Worm (Caenorhabditis elegans): ENCODE results near the gene nhr-198.

nhr-198 gene

ce11 chrV:15712385-15712784, 18.6 kb downstream of the nhr-198 start:
- TF ChIP-seq ceh-45 (GFP tag; IDR thresholded peaks at IDR 0.05) (no peak), T23F11.4 (GFP tag; optimal IDR thresholded peaks at IDR 0.05) (no peak), hlh-15 (tag; optimal IDR thresholded peaks at IDR 0.05) (no peak), dmd-4 (tag; optimal IDR thresholded peaks at IDR 0.05; ENCODE audit: borderline replicate concordance) (no peak), hlh-13 (GFP tag; optimal IDR thresholded peaks at IDR 0.05) (no peak), ztf-16 (tag; optimal IDR thresholded peaks at IDR 0.05) (no peak), pros-1 (tag; optimal IDR thresholded peaks at IDR 0.05) (no peak), rnt-1 (tag; optimal IDR thresholded peaks at IDR 0.05) (no peak), lim-6 (tag; optimal IDR thresholded peaks at IDR 0.05) (no peak), tbx-7 (tag; optimal IDR thresholded peaks at IDR 0.05) (no peak), sox-2 (GFP tag; IDR thresholded peaks at IDR 0.05) (no peak), hlh-6 (tag; optimal IDR thresholded peaks at IDR 0.05) (no peak), pag-3 (tag; optimal IDR thresholded peaks at IDR 0.05; ENCODE audit: borderline replicate concordance) (no peak), unc-86 (tag; optimal IDR thresholded peaks at IDR 0.05) (no peak), ceh-30 (tag; optimal IDR thresholded peaks at IDR 0.05) (no peak), npax-4 (tag; optimal IDR thresholded peaks at IDR 0.05) (no peak), elt-2 (tag; optimal IDR thresholded peaks at IDR 0.05) (no peak), che-1 (tag; optimal IDR thresholded peaks at IDR 0.05) (no peak), fkh-6 (tag; optimal IDR thresholded peaks at IDR 0.05) (no peak)

DNA sequence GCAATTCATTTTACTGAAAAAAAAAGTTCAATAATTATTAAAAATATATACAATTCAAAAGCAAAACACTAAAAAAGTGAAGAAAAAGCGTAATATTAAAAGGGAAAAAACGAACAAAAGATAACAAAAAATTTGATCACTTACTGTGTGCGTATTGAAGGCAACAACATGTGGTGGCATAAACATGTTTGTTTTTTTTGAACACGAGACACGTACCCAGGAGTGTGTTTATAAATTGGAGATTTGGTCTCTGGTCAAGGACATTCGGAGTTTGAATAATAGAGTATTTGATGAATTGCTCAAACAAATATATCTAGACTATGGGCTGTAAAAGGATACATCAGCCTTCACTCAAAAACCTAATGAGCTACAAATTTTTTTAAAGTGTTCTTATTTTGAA, 21.8 kb downstream of the nhr-198 start:
- no peak for TF ChIP-seq pag-3 (tag; optimal IDR thresholded peaks at IDR 0.05; ENCODE audit: borderline replicate concordance)
- no peak for TF ChIP-seq eyg-1 (tag; optimal IDR thresholded peaks at IDR 0.05)
- TF ChIP-seq T23F11.4 (GFP tag; optimal IDR thresholded peaks at IDR 0.05) = no peak
- TF ChIP-seq ceh-9 (tag; optimal IDR thresholded peaks at IDR 0.05) = no peak
- TF ChIP-seq pha-2 (tag; optimal IDR thresholded peaks at IDR 0.05) = no peak
- no peak for TF ChIP-seq ceh-48 (tag; optimal IDR thresholded peaks at IDR 0.05)
- no peak for TF ChIP-seq F13H6.1 (tag; optimal IDR thresholded peaks at IDR 0.05)
- no peak for TF ChIP-seq fkh-6 (tag; optimal IDR thresholded peaks at IDR 0.05)
- no peak for TF ChIP-seq rnt-1 (tag; optimal IDR thresholded peaks at IDR 0.05)
- no peak for TF ChIP-seq ceh-34 (tag; optimal IDR thresholded peaks at IDR 0.05)
- no peak for TF ChIP-seq ceh-30 (tag; optimal IDR thresholded peaks at IDR 0.05)
- no peak for TF ChIP-seq sdc-2 (tag; optimal IDR thresholded peaks at IDR 0.05)
- no peak for TF ChIP-seq C38D4.7 (GFP tag; optimal IDR thresholded peaks at IDR 0.05)

DNA sequence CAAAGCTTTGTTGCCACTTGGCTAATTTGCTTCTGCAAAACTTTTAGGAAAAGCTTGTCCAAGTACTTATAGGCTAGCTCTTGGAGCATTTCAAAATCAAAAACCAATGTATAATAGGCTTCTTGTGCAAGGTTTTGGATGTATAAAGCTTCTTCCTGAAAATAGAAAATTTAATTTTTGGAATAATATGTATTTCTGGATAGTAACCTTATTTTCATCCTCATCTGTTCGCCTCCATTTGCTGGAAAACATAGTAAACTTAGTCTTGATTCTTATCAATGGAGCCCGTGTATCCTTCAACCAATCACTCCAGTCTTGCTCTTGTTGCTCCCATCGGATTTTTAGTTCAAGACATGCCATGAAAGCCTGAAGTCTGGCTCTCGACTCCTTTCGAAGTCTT, 22.9 kb downstream of the nhr-198 start, which contains the start of gene Y6E2A.4:
Gene Y6E2A.4 (minus strand): TSS at position 101 of the 400 bp plus-strand sequence.
- TF ChIP-seq fkh-6 (tag; optimal IDR thresholded peaks at IDR 0.05) (no peak), lin-11 (tag; optimal IDR thresholded peaks at IDR 0.05) (no peak), ceh-14 (tag; optimal IDR thresholded peaks at IDR 0.05) (no peak), Y22D7AL.16 (tag; optimal IDR thresholded peaks at IDR 0.05) (no peak), unc-55 (GFP tag; optimal IDR thresholded peaks at IDR 0.05) (no peak), hlh-6 (tag; optimal IDR thresholded peaks at IDR 0.05) (no peak)

DNA sequence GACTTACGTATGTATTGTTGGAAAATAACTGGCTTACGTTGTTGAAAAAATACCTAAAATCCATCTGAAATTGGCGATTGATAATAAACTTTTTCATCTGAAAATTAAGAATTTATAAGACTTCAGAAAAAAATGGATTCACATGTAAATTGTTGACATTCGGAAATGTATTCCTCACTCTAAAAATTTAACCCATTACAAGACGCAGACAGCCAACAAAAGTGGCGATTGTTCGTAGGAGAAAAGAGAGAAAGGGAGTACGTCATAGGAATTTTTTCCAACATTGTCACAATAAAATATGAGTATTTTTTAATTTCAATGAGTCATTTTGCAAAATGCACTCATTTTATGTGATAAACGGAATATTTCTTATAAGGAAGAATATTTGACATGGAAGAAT, 24.8 kb downstream of the nhr-198 start, which contains the start of gene Y6E2A.5:
Gene Y6E2A.5 (minus strand): TSS at position 101 of the 400 bp plus-strand sequence.
- TF ChIP-seq mec-3 (tag; optimal IDR thresholded peaks at IDR 0.05; ENCODE audit: borderline replicate concordance) = no peak

ce11 chrV:15719570-15719969, 25.8 kb downstream of the nhr-198 start, which contains the start of gene Y6E2A.7:
Y6E2A.7 (plus strand) TSS chrV:15719870.
- no peak for TF ChIP-seq ceh-24 (tag; optimal IDR thresholded peaks at IDR 0.05)
- no peak for TF ChIP-seq ceh-9 (tag; optimal IDR thresholded peaks at IDR 0.05)
- TF ChIP-seq dve-1 (tag; optimal IDR thresholded peaks at IDR 0.05) = no peak
- TF ChIP-seq ref-2 (tag; optimal IDR thresholded peaks at IDR 0.05) = no peak
- TF ChIP-seq T23F11.4 (GFP tag; optimal IDR thresholded peaks at IDR 0.05) = no peak
- TF ChIP-seq pqm-1 (tag; optimal IDR thresholded peaks at IDR 0.05) = no peak
- TF ChIP-seq ahr-1 (tag; optimal IDR thresholded peaks at IDR 0.05) = no peak
- no peak for TF ChIP-seq hlh-30 (tag; optimal IDR thresholded peaks at IDR 0.05; ENCODE audit: insufficient read depth)
- no peak for TF ChIP-seq nhr-232 (tag; optimal IDR thresholded peaks at IDR 0.05)
- no peak for TF ChIP-seq nhr-11 (tag; optimal IDR thresholded peaks at IDR 0.05)
- TF ChIP-seq Y22D7AL.16 (tag; optimal IDR thresholded peaks at IDR 0.05) = no peak
- TF ChIP-seq sox-4 (tag; optimal IDR thresholded peaks at IDR 0.05) = no peak
- TF ChIP-seq ceh-31 (tag; optimal IDR thresholded peaks at IDR 0.05) = no peak
- no peak for TF ChIP-seq lin-11 (tag; optimal IDR thresholded peaks at IDR 0.05)
- no peak for TF ChIP-seq che-1 (tag; optimal IDR thresholded peaks at IDR 0.05)
- TF ChIP-seq ceh-30 (tag; optimal IDR thresholded peaks at IDR 0.05) = no peak
- TF ChIP-seq tbx-7 (tag; optimal IDR thresholded peaks at IDR 0.05) = no peak
- TF ChIP-seq ets-4 (tag; optimal IDR thresholded peaks at IDR 0.05) = no peak
